Fruit fly (Drosophila melanogaster): ENCODE data around the gene Or65b.

DNA sequence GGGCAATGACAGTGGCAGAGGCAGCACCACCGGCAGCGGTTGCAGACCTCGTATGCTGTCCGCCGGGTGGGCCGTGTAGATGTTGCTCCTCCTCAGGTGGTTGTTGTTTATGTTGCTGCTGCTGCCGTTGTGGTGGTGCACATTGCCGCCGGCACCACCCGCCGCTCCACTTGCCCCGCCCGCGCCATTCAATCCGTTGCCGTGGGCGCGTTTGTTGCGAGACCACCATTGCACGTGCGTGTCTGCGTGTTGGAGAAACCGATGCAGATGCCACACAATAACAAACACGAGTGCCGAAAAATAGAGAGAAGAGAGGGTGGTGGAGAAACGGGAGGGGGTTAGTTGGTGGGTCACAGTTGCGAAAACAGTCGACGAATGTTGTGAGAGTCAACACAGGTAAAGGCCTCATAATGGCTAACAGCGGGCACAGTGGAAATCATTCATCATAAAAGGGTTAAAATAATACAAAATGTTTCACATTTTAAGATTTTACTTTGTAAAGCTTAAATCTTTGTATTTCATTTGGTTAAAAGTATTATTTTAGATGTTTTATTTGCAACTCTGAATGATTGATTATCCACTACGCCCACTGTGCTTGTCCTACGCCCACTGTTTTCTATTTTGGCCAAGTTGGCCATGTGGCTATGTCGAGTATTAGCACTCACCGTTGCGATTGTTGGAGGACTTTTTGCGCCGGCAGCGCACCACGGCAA, 6.1 kb downstream of the Or65b start:
- TF ChIP-seq odd (GFP tag; optimal IDR thresholded peaks at IDR 0.05) (no peak), psq (GFP tag; optimal IDR thresholded peaks at IDR 0.05) (no peak), D19A (tag; optimal IDR thresholded peaks at IDR 0.05) (no peak), zen2 (GFP tag; IDR thresholded peaks at IDR 0.05; ENCODE audit: partially characterized antibody) (no peak), sisA (GFP tag; IDR thresholded peaks at IDR 0.05) (no peak), CG4282 (GFP tag; optimal IDR thresholded peaks at IDR 0.05) (no peak), NC2β (GFP tag; optimal IDR thresholded peaks at IDR 0.05) (no peak), CG8478 (optimal IDR thresholded peaks at IDR 0.05) (no peak), hb (GFP tag; IDR thresholded peaks at IDR 0.05; ENCODE audit: partially characterized antibody) (no peak), unpg (GFP tag; optimal IDR thresholded peaks at IDR 0.05) (peak; percentile 5)
